Fruit fly (Drosophila melanogaster) whole organism, embryonic: ENCODE data around the gene CG15043.
A peak's percentile ranks its signal among the peaks of the same experiment; 100 is the strongest.

ENCODE experiments used
- Adf1 ChIP-seq: fragments of 200-800 bp; sonication (Bioruptor generic); IDR thresholded peaks from 2 replicates; pipeline ENCODE4 v1.3.6; 2022; ENCODE audit warnings: missing biosample characterization, missing genetic modification characterization
- Antp ChIP-seq: fragments of 200-800 bp; sonication (Bioruptor generic); optimal IDR thresholded peaks from 3 replicates; lab custom pipeline; 2016; ENCODE audit warnings: missing biosample characterization, missing genetic modification characterization
- B-H1 ChIP-seq: fragments of 200-800 bp; sonication (Bioruptor generic); IDR thresholded peaks from 3 replicates; pipeline ENCODE4 v1.3.6; 2022; ENCODE audit warnings: missing biosample characterization, missing genetic modification characterization
- C15 ChIP-seq: fragments of 200-800 bp; sonication (Bioruptor generic); IDR thresholded peaks from 3 replicates; pipeline ENCODE4 v1.3.6; 2022; ENCODE audit warnings: missing biosample characterization, missing genetic modification characterization
- CG15514 ChIP-seq: fragments of 200-800 bp; sonication (Bioruptor generic); optimal IDR thresholded peaks from 3 replicates; lab custom pipeline; 2017; ENCODE audit warnings: missing biosample characterization, missing genetic modification characterization, mild to moderate bottlenecking, moderate library complexity, missing genetic modification reagents
- CG1602 ChIP-seq: fragments of 200-800 bp; sonication (Bioruptor generic); optimal IDR thresholded peaks from 3 replicates; lab custom pipeline; 2016; ENCODE audit warnings: missing biosample characterization, missing genetic modification characterization
- CG1603 ChIP-seq: fragments of 200-800 bp; sonication (Bioruptor generic); optimal IDR thresholded peaks from 2 replicates; lab custom pipeline; 2019; ENCODE audit warnings: missing biosample characterization, mild to moderate bottlenecking, missing genetic modification characterization, moderate library complexity
- CG1832 ChIP-seq: fragments of 200-800 bp; sonication (Bioruptor generic); optimal IDR thresholded peaks from 2 replicates; lab custom pipeline; 2017; ENCODE audit warnings: missing biosample characterization, mild to moderate bottlenecking, missing genetic modification characterization, inconsistent platforms
- CG2116 ChIP-seq: fragments of 200-800 bp; sonication (Bioruptor generic); optimal IDR thresholded peaks from 3 replicates; lab custom pipeline; 2018; ENCODE audit warnings: missing biosample characterization, mild to moderate bottlenecking, missing genetic modification characterization
- CG2712 ChIP-seq: fragments of 200-800 bp; optimal IDR thresholded peaks from 3 replicates; lab custom pipeline; 2019; ENCODE audit warnings: missing biosample characterization, mild to moderate bottlenecking, missing genetic modification characterization, moderate library complexity
- CG3065 ChIP-seq: fragments of 200-800 bp; sonication (Bioruptor generic); optimal IDR thresholded peaks from 2 replicates; lab custom pipeline; 2016; ENCODE audit warnings: missing biosample characterization, missing genetic modification characterization
- CG34422 ChIP-seq: fragments of 200-800 bp; sonication (Bioruptor generic); IDR thresholded peaks from 3 replicates; pipeline ENCODE4 v1.3.6; 2022; ENCODE audit warnings: missing biosample characterization, missing genetic modification characterization
- CG3995 ChIP-seq: fragments of 200-800 bp; sonication (Bioruptor generic); optimal IDR thresholded peaks from 3 replicates; lab custom pipeline; 2016; ENCODE audit warnings: missing biosample characterization, missing genetic modification characterization
- CG42726 ChIP-seq: fragments of 200-800 bp; sonication (Bioruptor generic); IDR thresholded peaks from 2 replicates; pipeline ENCODE4 v1.3.6; 2022; ENCODE audit warnings: missing biosample characterization, missing genetic modification characterization; ENCODE audit not compliant: partially characterized antibody
- CG8478 ChIP-seq: fragments of >200 bp; optimal IDR thresholded peaks from 2 replicates; lab custom pipeline; 2018
- CrebB ChIP-seq: fragments of 200-800 bp; sonication (Bioruptor generic); optimal IDR thresholded peaks from 3 replicates; lab custom pipeline; 2018; ENCODE audit warnings: missing biosample characterization, mild to moderate bottlenecking, missing genetic modification characterization
- Doc3 ChIP-seq: fragments of 200-800 bp; sonication (Bioruptor generic); IDR thresholded peaks from 3 replicates; pipeline ENCODE4 v1.3.6; 2022; ENCODE audit warnings: missing biosample characterization, missing genetic modification characterization; ENCODE audit not compliant: partially characterized antibody
- E2f2 ChIP-seq: fragments of 200-800 bp; sonication (Bioruptor generic); IDR thresholded peaks from 2 replicates; pipeline ENCODE4 v1.3.6; 2022; ENCODE audit warnings: missing biosample characterization, missing genetic modification characterization
- HLH4C ChIP-seq: fragments of 200-800 bp; sonication (Bioruptor generic); IDR thresholded peaks from 3 replicates; pipeline ENCODE4 v1.3.6; 2022; ENCODE audit warnings: missing biosample characterization, missing genetic modification characterization; ENCODE audit not compliant: partially characterized antibody
- Jarid2 ChIP-seq: fragments of 200-800 bp; sonication (Bioruptor generic); optimal IDR thresholded peaks from 3 replicates; lab custom pipeline; 2017; ENCODE audit warnings: mild to moderate bottlenecking, missing biosample characterization, missing genetic modification reagents, missing genetic modification characterization
- MESR4 ChIP-seq: fragments of 200-800 bp; sonication (Bioruptor generic); optimal IDR thresholded peaks from 2 replicates; lab custom pipeline; 2018; ENCODE audit warnings: missing biosample characterization, mild to moderate bottlenecking, missing genetic modification characterization, moderate library complexity
- Med ChIP-seq: fragments of 200-800 bp; sonication (Bioruptor generic); peaks from one replicate; lab custom pipeline; 2016; ENCODE audit warnings: missing biosample characterization, missing genetic modification characterization, mild to moderate bottlenecking, inconsistent platforms, moderate library complexity
- Myb ChIP-seq: fragments of 200-800 bp; sonication (Bioruptor generic); optimal IDR thresholded peaks from 2 replicates; lab custom pipeline; 2016; ENCODE audit warnings: missing biosample characterization, missing genetic modification characterization
- NfI ChIP-seq: fragments of 200-800 bp; sonication (Bioruptor generic); optimal IDR thresholded peaks from 3 replicates; lab custom pipeline; 2018; ENCODE audit warnings: missing biosample characterization, mild to moderate bottlenecking, missing genetic modification characterization, moderate library complexity
- Opbp ChIP-seq: fragments of 200-800 bp; sonication (Bioruptor generic); IDR thresholded peaks from 3 replicates; pipeline ENCODE4 v1.3.6; 2022; ENCODE audit warnings: missing biosample characterization, missing genetic modification characterization; ENCODE audit not compliant: partially characterized antibody
- Scr ChIP-seq: fragments of 200-800 bp; sonication (Bioruptor generic); IDR thresholded peaks from 2 replicates; pipeline ENCODE4 v1.3.6; 2022; ENCODE audit warnings: missing biosample characterization, missing genetic modification characterization; ENCODE audit not compliant: partially characterized antibody
- amos ChIP-seq: fragments of 200-800 bp; sonication (Bioruptor generic); IDR thresholded peaks from 2 replicates; pipeline ENCODE4 v1.3.6; 2022; ENCODE audit warnings: missing biosample characterization, missing genetic modification characterization; ENCODE audit not compliant: partially characterized antibody
- ara ChIP-seq: fragments of 200-800 bp; sonication (Bioruptor generic); IDR thresholded peaks from 2 replicates; pipeline ENCODE4 v1.3.6; 2022; ENCODE audit warnings: missing biosample characterization, missing genetic modification characterization
- ato ChIP-seq: fragments of 200-800 bp; sonication (Bioruptor generic); IDR thresholded peaks from 2 replicates; pipeline ENCODE4 v1.3.6; 2022; ENCODE audit warnings: missing biosample characterization, missing genetic modification characterization; ENCODE audit not compliant: partially characterized antibody
- bbx ChIP-seq: fragments of 200-800 bp; sonication (Bioruptor generic); IDR thresholded peaks from 2 replicates; pipeline ENCODE4 v1.3.6; 2022; ENCODE audit warnings: missing biosample characterization, missing genetic modification characterization; ENCODE audit not compliant: partially characterized antibody
- eyg ChIP-seq: fragments of 200-800 bp; sonication (Bioruptor generic); optimal IDR thresholded peaks from 3 replicates; lab custom pipeline; 2016; ENCODE audit warnings: missing biosample characterization, missing genetic modification characterization
- ftz-f1 ChIP-seq: fragments of 200-800 bp; sonication (Bioruptor generic); optimal IDR thresholded peaks from 2 replicates; lab custom pipeline; 2016; ENCODE audit warnings: missing biosample characterization, missing genetic modification characterization
- gcm2 ChIP-seq: fragments of 200-800 bp; sonication (Bioruptor generic); optimal IDR thresholded peaks from 2 replicates; lab custom pipeline; 2016; ENCODE audit warnings: missing biosample characterization, missing genetic modification characterization
- gsb ChIP-seq: fragments of 200-800 bp; sonication (Bioruptor generic); IDR thresholded peaks from 2 replicates; pipeline ENCODE4 v1.3.6; 2022; ENCODE audit warnings: missing biosample characterization, missing genetic modification characterization
- gsb-n ChIP-seq: fragments of 200-800 bp; sonication (Bioruptor generic); optimal IDR thresholded peaks from 3 replicates; lab custom pipeline; 2018; ENCODE audit warnings: missing biosample characterization, mild to moderate bottlenecking, missing genetic modification characterization
- hbn ChIP-seq: fragments of 200-800 bp; sonication (Bioruptor generic); IDR thresholded peaks from 2 replicates; pipeline ENCODE4 v1.3.6; 2022; ENCODE audit warnings: missing biosample characterization, missing genetic modification characterization; ENCODE audit not compliant: partially characterized antibody
- hkb ChIP-seq, 2 experiments: fragments of 200-800 bp in 1 of 2; fragments of >200 bp in 1 of 2; sonication (Bioruptor generic) in 1 of 2; IDR thresholded peaks in 1 of 2; optimal IDR thresholded peaks in 1 of 2; 2 replicates each; pipeline versions ENCODE4 v1.3.6 to Lab custom; 2017 to 2022; ENCODE audit warnings: missing biosample characterization in 1 of 2, missing genetic modification characterization in 1 of 2
- jigr1 ChIP-seq: fragments of 200-800 bp; sonication (Bioruptor generic); IDR thresholded peaks from 3 replicates; pipeline ENCODE4 v1.3.6; 2022; ENCODE audit warnings: missing biosample characterization, missing genetic modification characterization
- lab ChIP-seq: fragments of 200-800 bp; sonication (Bioruptor generic); optimal IDR thresholded peaks from 3 replicates; lab custom pipeline; 2017; ENCODE audit warnings: missing biosample characterization, missing genetic modification characterization, mild to moderate bottlenecking, moderate library complexity, missing genetic modification reagents
- pb ChIP-seq: fragments of 200-800 bp; sonication (Bioruptor generic); optimal IDR thresholded peaks from 3 replicates; lab custom pipeline; 2016; ENCODE audit warnings: missing biosample characterization, missing genetic modification characterization
- pfk ChIP-seq: fragments of 200-800 bp; sonication (Bioruptor generic); optimal IDR thresholded peaks from 2 replicates; lab custom pipeline; 2018; ENCODE audit warnings: missing biosample characterization, mild to moderate bottlenecking, missing genetic modification characterization, moderate library complexity
- rib ChIP-seq: fragments of 200-800 bp; sonication (Bioruptor generic); IDR thresholded peaks from 2 replicates; pipeline ENCODE4 v1.3.6; 2022; ENCODE audit warnings: missing biosample characterization, missing genetic modification characterization
- sc ChIP-seq, 3 experiments: fragments of >200 bp in 2 of 3; fragments of 200-800 bp in 1 of 3; sonication (Bioruptor generic) in 1 of 3; optimal IDR thresholded peaks; 2 replicates in 2 of 3; 3 replicates in 1 of 3; lab custom pipeline; 2017; ENCODE audit warnings: mild to moderate bottlenecking in 1 of 3, missing biosample characterization in 1 of 3, missing genetic modification characterization in 1 of 3, missing genetic modification reagents in 1 of 3
- sens ChIP-seq: fragments of 200-800 bp; sonication (Bioruptor generic); peaks from one replicate; lab custom pipeline; 2016; ENCODE audit warnings: missing biosample characterization, missing genetic modification characterization
- so ChIP-seq: fragments of 200-800 bp; sonication (Bioruptor generic); IDR thresholded peaks from 3 replicates; pipeline ENCODE4 v1.3.6; 2022; ENCODE audit warnings: missing biosample characterization, missing genetic modification characterization
- sob ChIP-seq: fragments of 200-800 bp; sonication (Bioruptor generic); IDR thresholded peaks from 2 replicates; pipeline ENCODE4 v1.3.6; 2022; ENCODE audit warnings: missing biosample characterization, missing genetic modification characterization
- sr ChIP-seq: fragments of 200-800 bp; sonication (Bioruptor generic); IDR thresholded peaks from 3 replicates; pipeline ENCODE4 v1.3.6; 2022; ENCODE audit warnings: missing biosample characterization, missing genetic modification characterization
- stwl ChIP-seq: fragments of 200-800 bp; sonication (Bioruptor generic); optimal IDR thresholded peaks from 3 replicates; lab custom pipeline; 2018; ENCODE audit warnings: missing biosample characterization, mild to moderate bottlenecking, missing genetic modification characterization, moderate library complexity
- wek ChIP-seq: fragments of 200-800 bp; sonication (Bioruptor generic); optimal IDR thresholded peaks from 3 replicates; lab custom pipeline; 2018; ENCODE audit warnings: missing biosample characterization, mild to moderate bottlenecking, missing genetic modification characterization, moderate library complexity

The CG15043 gene

dm6 chrX:18512271-18512679, 18.3 kb upstream of the CG15043 start, which contains the start of gene Ggt-1 (continued):
- TF ChIP-seq MESR4 (GFP tag; lab: Kevin White, UChicago): peak; percentile 19
- 0 out of 3 replicates have a peak, but pooled peaks have one; percentile 17 for TF ChIP-seq CG34422 (GFP tag; lab: Robert Waterston, UW)
- peak; percentile 91 for TF ChIP-seq Scr (GFP tag; lab: Robert Waterston, UW)
- peak; percentile 3 for TF ChIP-seq wek
- no peak for TF ChIP-seq ara
- no peak for TF ChIP-seq gsb-n (tag; lab: Kevin White, UChicago)
- peak; percentile 50; the same call in 1 of the 3 replicates for TF ChIP-seq so (GFP tag; lab: Robert Waterston, UW)
- TF ChIP-seq Doc3 (GFP tag; lab: Robert Waterston, UW): peak; percentile 91
- TF ChIP-seq HLH4C: peak; percentile 98
- no peak for TF ChIP-seq CG1602 (GFP tag; lab: Kevin White, UChicago)
- TF ChIP-seq sens (GFP tag; lab: Kevin White, UChicago): no peak
- TF ChIP-seq CG42726: peak; percentile 84
- TF ChIP-seq NfI (GFP tag; lab: Kevin White, UChicago): no peak
- TF ChIP-seq CG3995 (GFP tag; lab: Kevin White, UChicago): peak; percentile 97
- peak; percentile 93 for TF ChIP-seq Opbp (GFP tag; lab: Robert Waterston, UW)
- no peak for TF ChIP-seq CG3065 (GFP tag; lab: Kevin White, UChicago)
- peak; percentile 20 for TF ChIP-seq CG2712 (tag; lab: Kevin White, UChicago)
- TF ChIP-seq CG8478 (lab: Kevin White, UChicago): peak; percentile 43
- peak; percentile 99 for TF ChIP-seq CG1603
- peak; percentile 77 for TF ChIP-seq stwl (tag; lab: Kevin White, UChicago)
- TF ChIP-seq rib (GFP tag; lab: Robert Waterston, UW): no peak
- peak; percentile 48; the same call in 1 of the 2 replicates for TF ChIP-seq Adf1
- peak; percentile 49; the same call in 1 of the 2 replicates for TF ChIP-seq sob (GFP tag; lab: Robert Waterston, UW)
- peak; percentile 22 for TF ChIP-seq CrebB (tag; lab: Kevin White, UChicago)
- TF ChIP-seq E2f2 (GFP tag; lab: Robert Waterston, UW): peak; percentile 46; the same call in 1 of the 2 replicates
- TF ChIP-seq gcm2 (GFP tag; lab: Kevin White, UChicago): peak; percentile 34
- TF ChIP-seq C15: no peak
- TF ChIP-seq ftz-f1 (GFP tag; lab: Kevin White, UChicago): peak; percentile 72
- no peak for TF ChIP-seq jigr1 (GFP tag; lab: Robert Waterston, UW)
- TF ChIP-seq CG1832 (GFP tag; lab: Kevin White, UChicago): peak; percentile 57
- TF ChIP-seq amos (GFP tag; lab: Robert Waterston, UW): peak; percentile 89
- peak; percentile 79 for TF ChIP-seq sr (GFP tag; lab: Robert Waterston, UW)
- TF ChIP-seq B-H1 (GFP tag; lab: Robert Waterston, UW): no peak
- peak; percentile 72 for TF ChIP-seq Jarid2 (GFP tag; lab: Kevin White, UChicago)
- TF ChIP-seq CG2116: peak; percentile 46
- peak; percentile 75 for TF ChIP-seq Med (GFP tag; lab: Kevin White, UChicago)
- TF ChIP-seq gsb (GFP tag; lab: Robert Waterston, UW): no peak
- TF ChIP-seq Myb (GFP tag; lab: Kevin White, UChicago): peak; percentile 12
- TF ChIP-seq hkb (optimal IDR thresholded peaks at IDR 0.05; lab: Kevin White, UChicago): no peak
- TF ChIP-seq hkb (GFP tag; IDR thresholded peaks at IDR 0.05; lab: Robert Waterston, UW): peak; percentile 25; the same call in 1 of the 2 replicates
- TF ChIP-seq bbx (GFP tag; lab: Robert Waterston, UW): peak; percentile 96
- TF ChIP-seq Antp (GFP tag; lab: Kevin White, UChicago): no peak
- peak; percentile 94 for TF ChIP-seq pfk (GFP tag; lab: Kevin White, UChicago)
- TF ChIP-seq sc (optimal IDR thresholded peaks at IDR 0.05; lab: Kevin White, UChicago): no peak
- TF ChIP-seq sc (GFP tag; optimal IDR thresholded peaks at IDR 0.05; lab: Kevin White, UChicago): no peak
- TF ChIP-seq hbn: peak; percentile 89
- peak; percentile 94 for TF ChIP-seq CG15514 (GFP tag; lab: Kevin White, UChicago)
- peak; percentile 42 for TF ChIP-seq lab (GFP tag; lab: Kevin White, UChicago)
- no peak for TF ChIP-seq eyg (GFP tag; lab: Kevin White, UChicago)
- TF ChIP-seq pb: peak; percentile 30
- TF ChIP-seq ato (GFP tag; lab: Robert Waterston, UW): peak; percentile 94
